Worm (Caenorhabditis elegans) whole organism, L1 larva: ENCODE data around the gene EGAP1.1.
A peak's percentile ranks its signal among the peaks of the same experiment; 100 is the strongest.

ENCODE experiments used
- C04F5.9 ChIP-seq: sonication (generic microtip); optimal IDR thresholded peaks from 2 replicates; lab custom pipeline; 2016; ENCODE audit warnings: missing genetic modification characterization, missing compliant biosample characterization
- C34B4.2 ChIP-seq: sonication (generic microtip); optimal IDR thresholded peaks from 2 replicates; lab custom pipeline; 2017; ENCODE audit warnings: mild to moderate bottlenecking, missing genetic modification characterization, missing compliant biosample characterization
- aha-1 ChIP-seq: fragments of 150-350 bp; optimal IDR thresholded peaks from 2 replicates; lab custom pipeline; 2014; ENCODE audit warnings: missing biosample characterization, missing genetic modification characterization
- alr-1 ChIP-seq: fragments of 200-800 bp; sonication (Bioruptor generic); optimal IDR thresholded peaks from 2 replicates; lab custom pipeline; 2018; ENCODE audit warnings: borderline replicate concordance, mild to moderate bottlenecking, missing genetic modification characterization, missing compliant biosample characterization
- aly-2 ChIP-seq: fragments of 150-350 bp; optimal IDR thresholded peaks from 2 replicates; lab custom pipeline; 2014; ENCODE audit warnings: missing biosample characterization, missing genetic modification characterization
- ama-1 ChIP-seq: fragments of 150-350 bp; optimal IDR thresholded peaks from 2 replicates; lab custom pipeline; 2014
- blmp-1 ChIP-seq: fragments of 150-350 bp; optimal IDR thresholded peaks from 2 replicates; lab custom pipeline; 2014; ENCODE audit warnings: missing biosample characterization, missing genetic modification characterization
- ceh-63 ChIP-seq: fragments of 200-800 bp; sonication (Bioruptor generic); optimal IDR thresholded peaks from 2 replicates; lab custom pipeline; 2018; ENCODE audit warnings: mild to moderate bottlenecking, missing genetic modification characterization, missing compliant biosample characterization
- ceh-88 ChIP-seq: fragments of 200-800 bp; sonication (Bioruptor generic); IDR thresholded peaks from 2 replicates; pipeline ENCODE4 v1.3.6; 2022; ENCODE audit warnings: missing genetic modification characterization, missing compliant biosample characterization
- ceh-90 ChIP-seq: sonication (generic microtip); optimal IDR thresholded peaks from 2 replicates; lab custom pipeline; 2016; ENCODE audit warnings: missing genetic modification characterization, missing compliant biosample characterization
- dpl-1 ChIP-seq, 3 experiments: fragments of 150-350 bp in 2 of 3; sonication (generic microtip) in 1 of 3; optimal IDR thresholded peaks; 2 replicates each; lab custom pipeline; 2014 to 2017; ENCODE audit warnings: missing biosample characterization in 3 of 3, missing genetic modification characterization in 3 of 3, missing genetic modification reagents in 3 of 3
- dsc-1 ChIP-seq: sonication (generic microtip); optimal IDR thresholded peaks from 2 replicates; lab custom pipeline; 2016; ENCODE audit warnings: mild to moderate bottlenecking, missing genetic modification characterization, missing compliant biosample characterization
- efl-1 ChIP-seq, 4 experiments: fragments of 150-350 bp; optimal IDR thresholded peaks in 3 of 4; peaks in 1 of 4; 1 replicate in 1 of 4; 2 replicates in 3 of 4; lab custom pipeline; 2014; ENCODE audit warnings: missing biosample characterization in 2 of 4, missing genetic modification characterization in 2 of 4, missing genetic modification reagents in 2 of 4
- efl-3 ChIP-seq: fragments of 200-800 bp; sonication (Bioruptor generic); optimal IDR thresholded peaks from 2 replicates; lab custom pipeline; 2018; ENCODE audit warnings: mild to moderate bottlenecking, missing genetic modification characterization, missing compliant biosample characterization
- elt-2 ChIP-seq: sonication (generic microtip); optimal IDR thresholded peaks from 2 replicates; lab custom pipeline; 2016; ENCODE audit warnings: missing genetic modification characterization, mild to moderate bottlenecking, inconsistent platforms, missing compliant biosample characterization, missing genetic modification reagents
- ets-5 ChIP-seq: fragments of 200-800 bp; sonication (Bioruptor generic); IDR thresholded peaks from 2 replicates; pipeline ENCODE4 v1.3.6; 2022; ENCODE audit warnings: missing genetic modification characterization, missing compliant biosample characterization
- fkh-10 ChIP-seq: sonication (generic microtip); optimal IDR thresholded peaks from 2 replicates; lab custom pipeline; 2017; ENCODE audit warnings: missing biosample characterization, missing genetic modification reagents, missing genetic modification characterization
- fkh-4 ChIP-seq: sonication (generic microtip); optimal IDR thresholded peaks from 2 replicates; lab custom pipeline; 2016; ENCODE audit warnings: missing compliant biosample characterization, missing genetic modification characterization, borderline replicate concordance
- fos-1 ChIP-seq: fragments of 150-350 bp; optimal IDR thresholded peaks from 2 replicates; lab custom pipeline; 2014; ENCODE audit warnings: missing biosample characterization, missing genetic modification characterization
- grh-1 ChIP-seq: fragments of 200-800 bp; sonication (Bioruptor generic); IDR thresholded peaks from 2 replicates; pipeline ENCODE4 v1.3.6; 2022; ENCODE audit warnings: missing genetic modification reagents, missing genetic modification characterization, missing compliant biosample characterization
- hpl-2 ChIP-seq: fragments of 150-350 bp; optimal IDR thresholded peaks from 2 replicates; lab custom pipeline; 2014; ENCODE audit warnings: missing biosample characterization, missing genetic modification reagents, missing genetic modification characterization
- irx-1 ChIP-seq: sonication (generic microtip); optimal IDR thresholded peaks from 2 replicates; lab custom pipeline; 2016; ENCODE audit warnings: missing genetic modification characterization, missing compliant biosample characterization
- jun-1 ChIP-seq: fragments of 150-350 bp; optimal IDR thresholded peaks from 2 replicates; lab custom pipeline; 2014; ENCODE audit warnings: missing biosample characterization, missing genetic modification reagents, missing genetic modification characterization
- lin-13 ChIP-seq: fragments of 150-350 bp; optimal IDR thresholded peaks from 2 replicates; lab custom pipeline; 2014; ENCODE audit warnings: missing biosample characterization, missing genetic modification reagents, missing genetic modification characterization
- lin-14 ChIP-seq: fragments of 200-800 bp; sonication (Bioruptor generic); optimal IDR thresholded peaks from 2 replicates; lab custom pipeline; 2018; ENCODE audit warnings: mild to moderate bottlenecking, missing genetic modification characterization, moderate library complexity, missing compliant biosample characterization
- lin-15B ChIP-seq: fragments of 150-350 bp; sonication (generic microtip); optimal IDR thresholded peaks from 3 replicates; lab custom pipeline; 2014; ENCODE audit warnings: missing biosample characterization, missing genetic modification characterization
- lin-35 ChIP-seq, 2 experiments: fragments of 150-350 bp; optimal IDR thresholded peaks; 2 replicates each; lab custom pipeline; 2014; ENCODE audit warnings: missing biosample characterization in 2 of 2, missing genetic modification characterization in 2 of 2, missing genetic modification reagents in 2 of 2
- mab-9 ChIP-seq: fragments of 200-800 bp; sonication (Bioruptor generic); IDR thresholded peaks from 2 replicates; pipeline ENCODE4 v1.3.6; 2022; ENCODE audit warnings: missing genetic modification reagents, missing genetic modification characterization, missing compliant biosample characterization
- mep-1 ChIP-seq: fragments of 150-350 bp; optimal IDR thresholded peaks from 2 replicates; lab custom pipeline; 2014; ENCODE audit warnings: missing biosample characterization, missing genetic modification characterization
- nhr-12 ChIP-seq: sonication (generic microtip); optimal IDR thresholded peaks from 2 replicates; lab custom pipeline; 2017; ENCODE audit warnings: missing biosample characterization, missing genetic modification characterization
- nhr-20 ChIP-seq: sonication (generic microtip); optimal IDR thresholded peaks from 2 replicates; lab custom pipeline; 2016; ENCODE audit warnings: mild to moderate bottlenecking, missing genetic modification characterization, missing compliant biosample characterization
- nhr-237 ChIP-seq: fragments of 150-350 bp; optimal IDR thresholded peaks from 2 replicates; lab custom pipeline; 2014; ENCODE audit warnings: missing biosample characterization, missing genetic modification characterization
- nhr-71 ChIP-seq: sonication (generic microtip); optimal IDR thresholded peaks from 2 replicates; lab custom pipeline; 2016; ENCODE audit warnings: mild to moderate bottlenecking, missing genetic modification characterization, moderate library complexity, missing compliant biosample characterization
- nhr-76 ChIP-seq: sonication (generic microtip); optimal IDR thresholded peaks from 2 replicates; lab custom pipeline; 2017; ENCODE audit warnings: missing biosample characterization, missing genetic modification characterization
- nhr-77 ChIP-seq: fragments of 150-350 bp; optimal IDR thresholded peaks from 2 replicates; lab custom pipeline; 2014; ENCODE audit warnings: missing biosample characterization, missing genetic modification characterization
- nhr-84 ChIP-seq: sonication (generic microtip); optimal IDR thresholded peaks from 2 replicates; lab custom pipeline; 2017; ENCODE audit warnings: missing biosample characterization, missing genetic modification characterization
- nhr-85 ChIP-seq: sonication (generic microtip); peaks from one replicate; lab custom pipeline; 2016; ENCODE audit warnings: missing genetic modification characterization, inconsistent platforms, missing compliant biosample characterization
- nhr-90 ChIP-seq: sonication (generic microtip); optimal IDR thresholded peaks from 2 replicates; lab custom pipeline; 2016; ENCODE audit warnings: mild to moderate bottlenecking, missing genetic modification characterization, missing compliant biosample characterization; ENCODE audit not compliant: poor library complexity
- pax-3 ChIP-seq: fragments of 200-800 bp; sonication (Bioruptor generic); optimal IDR thresholded peaks from 2 replicates; lab custom pipeline; 2018; ENCODE audit warnings: mild to moderate bottlenecking, missing genetic modification characterization, moderate library complexity, missing compliant biosample characterization
- pqm-1 ChIP-seq: sonication (generic microtip); optimal IDR thresholded peaks from 3 replicates; lab custom pipeline; 2017; ENCODE audit warnings: missing biosample characterization, missing genetic modification characterization
- snu-23 ChIP-seq: sonication (generic microtip); optimal IDR thresholded peaks from 2 replicates; lab custom pipeline; 2016; ENCODE audit warnings: missing genetic modification characterization, missing compliant biosample characterization
- sox-4 ChIP-seq: sonication (generic microtip); optimal IDR thresholded peaks from 2 replicates; lab custom pipeline; 2016; ENCODE audit warnings: missing genetic modification characterization, missing compliant biosample characterization
- sptf-1 ChIP-seq: fragments of 150-350 bp; optimal IDR thresholded peaks from 2 replicates; lab custom pipeline; 2014; ENCODE audit warnings: missing biosample characterization, missing genetic modification characterization
- sup-37 ChIP-seq: fragments of 200-800 bp; sonication (Bioruptor generic); optimal IDR thresholded peaks from 2 replicates; lab custom pipeline; 2018; ENCODE audit warnings: mild to moderate bottlenecking, missing genetic modification characterization, missing compliant biosample characterization
- tbx-2 ChIP-seq: sonication (generic microtip); optimal IDR thresholded peaks from 2 replicates; lab custom pipeline; 2016; ENCODE audit warnings: missing genetic modification characterization, missing compliant biosample characterization
- unc-30 ChIP-seq: sonication (generic microtip); optimal IDR thresholded peaks from 2 replicates; lab custom pipeline; 2017; ENCODE audit warnings: missing biosample characterization, missing genetic modification characterization
- vab-15 ChIP-seq: sonication (generic microtip); optimal IDR thresholded peaks from 2 replicates; lab custom pipeline; 2017; ENCODE audit warnings: missing genotype, mild to moderate bottlenecking, missing genetic modification characterization, missing compliant biosample characterization
- zag-1 ChIP-seq: fragments of 150-350 bp; optimal IDR thresholded peaks from 2 replicates; lab custom pipeline; 2014; ENCODE audit warnings: missing biosample characterization, missing genetic modification characterization
- zip-4 ChIP-seq: fragments of 200-800 bp; sonication (Bioruptor generic); optimal IDR thresholded peaks from 2 replicates; lab custom pipeline; 2018; ENCODE audit warnings: mild to moderate bottlenecking, missing genetic modification characterization, moderate library complexity, missing compliant biosample characterization

The EGAP1.1 gene

ce11 chrIII:5922236-5922635 lies 14.8 kb downstream of the EGAP1.1 start (continued):
- no peak for TF ChIP-seq ceh-63 (GFP tag; lab: Kevin White, UChicago)
- TF ChIP-seq blmp-1 (tag; lab: Kevin White, UChicago) = peak; percentile 71
- TF ChIP-seq efl-1 (optimal IDR thresholded peaks at IDR 0.05; lab: Kevin White, UChicago) = no peak
- TF ChIP-seq efl-1 (GFP tag; optimal IDR thresholded peaks at IDR 0.05 in 1 of 2; lab: Kevin White, UChicago) = peak in 1 of 2 experiments; percentile 91
- no peak for TF ChIP-seq dpl-1 (GFP tag; optimal IDR thresholded peaks at IDR 0.05; lab: Kevin White, UChicago)
- TF ChIP-seq dsc-1 (tag; lab: Kevin White, UChicago) = no peak
- TF ChIP-seq snu-23 = peak; percentile 63
- no peak for TF ChIP-seq ceh-88 (GFP tag; lab: Robert Waterston, UW)
- TF ChIP-seq zag-1 (tag; lab: Kevin White, UChicago) = no peak
- TF ChIP-seq sox-4 (tag; lab: Kevin White, UChicago) = no peak
- no peak for TF ChIP-seq sup-37
- no peak for TF ChIP-seq ceh-90 (tag; lab: Kevin White, UChicago)
- TF ChIP-seq mab-9 (GFP tag; lab: Robert Waterston, UW) = no peak
- no peak for TF ChIP-seq alr-1 (tag; lab: Kevin White, UChicago)
- peak; percentile 78 for TF ChIP-seq nhr-20 (tag; lab: Kevin White, UChicago)
- no peak for TF ChIP-seq lin-13 (GFP tag; lab: Kevin White, UChicago)
- TF ChIP-seq fkh-4 (tag; lab: Kevin White, UChicago) = no peak
- TF ChIP-seq aly-2 (tag; lab: Kevin White, UChicago) = no peak
- TF ChIP-seq ama-1 = no peak
- no peak for TF ChIP-seq fos-1 (tag; lab: Kevin White, UChicago)
- peak; percentile 59 for TF ChIP-seq lin-14 (GFP tag; lab: Kevin White, UChicago)
- no peak for TF ChIP-seq efl-3 (GFP tag; lab: Kevin White, UChicago)
- TF ChIP-seq nhr-237 = no peak
- no peak for TF ChIP-seq ets-5 (GFP tag; lab: Robert Waterston, UW)
- TF ChIP-seq irx-1 = no peak
- peak; percentile 34 for TF ChIP-seq tbx-2 (tag; lab: Kevin White, UChicago)
- no peak for TF ChIP-seq aha-1 (tag; lab: Kevin White, UChicago)
- no peak for TF ChIP-seq pax-3 (tag; lab: Kevin White, UChicago)
- TF ChIP-seq lin-15B (tag; lab: Kevin White, UChicago) = no peak
- TF ChIP-seq nhr-12 = no peak
- TF ChIP-seq grh-1 (GFP tag; lab: Robert Waterston, UW) = peak; percentile 90

- TF ChIP-seq nhr-84 (no peak), nhr-85 (peak; percentile 92), sptf-1 (tag; lab: Kevin White, UChicago) (no peak), ets-5 (GFP tag; lab: Robert Waterston, UW) (no peak), dsc-1 (tag; lab: Kevin White, UChicago) (no peak), fkh-10 (GFP tag; lab: Kevin White, UChicago) (no peak), zip-4 (GFP tag; lab: Kevin White, UChicago) (no peak), unc-30 (no peak), vab-15 (tag; lab: Kevin White, UChicago) (no peak), ceh-63 (GFP tag; lab: Kevin White, UChicago) (no peak), fkh-4 (tag; lab: Kevin White, UChicago) (no peak), nhr-90 (tag; lab: Kevin White, UChicago) (peak; percentile 63), C34B4.2 (tag; lab: Kevin White, UChicago) (no peak), jun-1 (no peak), lin-15B (tag; lab: Kevin White, UChicago) (no peak), lin-35 (GFP tag; optimal IDR thresholded peaks at IDR 0.05; lab: Kevin White, UChicago) (peak in 1 of 2 experiments; percentile 48), dpl-1 (GFP tag; optimal IDR thresholded peaks at IDR 0.05; lab: Kevin White, UChicago) (peak in 1 of 3 experiments; percentile 0), efl-3 (GFP tag; lab: Kevin White, UChicago) (no peak), mab-9 (GFP tag; lab: Robert Waterston, UW) (no peak), tbx-2 (tag; lab: Kevin White, UChicago) (peak; percentile 30), ama-1 (no peak), ceh-88 (GFP tag; lab: Robert Waterston, UW) (no peak), efl-1 (optimal IDR thresholded peaks at IDR 0.05; lab: Kevin White, UChicago) (no peak), efl-1 (GFP tag; optimal IDR thresholded peaks at IDR 0.05 in 1 of 2; lab: Kevin White, UChicago) (peak in 1 of 2 experiments; percentile 92), alr-1 (tag; lab: Kevin White, UChicago) (no peak), nhr-76 (tag; lab: Kevin White, UChicago) (no peak), C04F5.9 (tag; lab: Kevin White, UChicago) (no peak), lin-14 (GFP tag; lab: Kevin White, UChicago) (peak; percentile 66), pqm-1 (tag; lab: Kevin White, UChicago) (no peak), elt-2 (tag; lab: Kevin White, UChicago) (no peak), nhr-71 (tag; lab: Kevin White, UChicago) (peak; percentile 76), hpl-2 (GFP tag; lab: Kevin White, UChicago) (no peak), mep-1 (tag; lab: Kevin White, UChicago) (no peak), nhr-77 (tag; lab: Kevin White, UChicago) (no peak)
Measured at ce11 chrIII:5921067-5921678, 15.8 kb downstream of the EGAP1.1 start.
